Fruit fly (Drosophila melanogaster): Measurements from ENCODE around the gene CG6276.
A peak's percentile ranks its signal among the peaks of the same experiment; 100 is the strongest.

The CG6276 gene

dm6 chr3R:15309924-15310323 lies 9.9 kb downstream of the CG6276 start, which contains the start of gene Tm2:
Gene Tm2, plus strand, starts transcription at chr3R:15310193.
- TF ChIP-seq Pif1A (GFP tag; optimal IDR thresholded peaks at IDR 0.05) (no peak), Ets98B (GFP tag; IDR thresholded peaks at IDR 0.05) (no peak), Snoo (tag; optimal IDR thresholded peaks at IDR 0.05) (no peak), CG10348 (GFP tag; IDR thresholded peaks at IDR 0.05) (no peak), CG9948 (tag; optimal IDR thresholded peaks at IDR 0.05) (no peak), CG15710 (tag; optimal IDR thresholded peaks at IDR 0.05) (no peak), fd96Ca (GFP tag; IDR thresholded peaks at IDR 0.05) (no peak), D1 (tag; optimal IDR thresholded peaks at IDR 0.05) (no peak)

dm6 chr3R:15305246-15305645 lies 14.6 kb downstream of the CG6276 start:
- TF ChIP-seq EcR (GFP tag; optimal IDR thresholded peaks at IDR 0.05): no peak
- TF ChIP-seq CG8159 (tag; optimal IDR thresholded peaks at IDR 0.05): no peak
- no peak for TF ChIP-seq Pif1B (GFP tag; optimal IDR thresholded peaks at IDR 0.05)
- TF ChIP-seq fd96Ca (GFP tag; IDR thresholded peaks at IDR 0.05): no peak
- no peak for TF ChIP-seq CG12605 (GFP tag; IDR thresholded peaks at IDR 0.05)
- no peak for TF ChIP-seq CG9948 (tag; optimal IDR thresholded peaks at IDR 0.05)
- TF ChIP-seq CG32121 (GFP tag; IDR thresholded peaks at IDR 0.05): no peak
- TF ChIP-seq D1 (tag; optimal IDR thresholded peaks at IDR 0.05): no peak
- no peak for TF ChIP-seq CG10348 (GFP tag; IDR thresholded peaks at IDR 0.05)
- no peak for TF ChIP-seq Ets98B (GFP tag; IDR thresholded peaks at IDR 0.05)
- TF ChIP-seq gl (tag; optimal IDR thresholded peaks at IDR 0.05): no peak
- TF ChIP-seq CG15710 (tag; optimal IDR thresholded peaks at IDR 0.05): no peak
- TF ChIP-seq Snoo (tag; optimal IDR thresholded peaks at IDR 0.05): no peak
- TF ChIP-seq CG17806 (tag; optimal IDR thresholded peaks at IDR 0.05): no peak

dm6 chr3R:15297904-15298303 lies 22.0 kb downstream of the CG6276 start:
- no peak for TF ChIP-seq Snoo (tag; optimal IDR thresholded peaks at IDR 0.05)
- TF ChIP-seq CG34367 (tag; optimal IDR thresholded peaks at IDR 0.05): no peak
- TF ChIP-seq Pif1B (GFP tag; optimal IDR thresholded peaks at IDR 0.05): no peak
- no peak for TF ChIP-seq Pif1A (GFP tag; optimal IDR thresholded peaks at IDR 0.05)
- TF ChIP-seq CG14655 (GFP tag; optimal IDR thresholded peaks at IDR 0.05): no peak
- no peak for TF ChIP-seq CG4496 (GFP tag; IDR thresholded peaks at IDR 0.05)

- no peak for TF ChIP-seq EcR (GFP tag; optimal IDR thresholded peaks at IDR 0.05)
- TF ChIP-seq Snoo (tag; optimal IDR thresholded peaks at IDR 0.05): no peak
- TF ChIP-seq CG10348 (GFP tag; IDR thresholded peaks at IDR 0.05): no peak
- TF ChIP-seq rn (GFP tag; IDR thresholded peaks at IDR 0.05): no peak
- no peak for TF ChIP-seq CG17806 (tag; optimal IDR thresholded peaks at IDR 0.05)
- no peak for TF ChIP-seq Pif1B (GFP tag; optimal IDR thresholded peaks at IDR 0.05)
- TF ChIP-seq CG34367 (tag; optimal IDR thresholded peaks at IDR 0.05): no peak
- TF ChIP-seq Ets98B (GFP tag; IDR thresholded peaks at IDR 0.05): no peak
Measured at dm6 chr3R:15293878-15294350, 26.0 kb downstream of the CG6276 start.

dm6 chr3R:15293005-15293877 lies 26.6 kb downstream of the CG6276 start:
- TF ChIP-seq CG4496 (GFP tag; IDR thresholded peaks at IDR 0.05) (no peak), CG14655 (GFP tag; optimal IDR thresholded peaks at IDR 0.05) (no peak), CG12605 (GFP tag; IDR thresholded peaks at IDR 0.05) (0 out of 2 replicates have a peak, but pooled peaks have one; percentile 31), Pif1B (GFP tag; optimal IDR thresholded peaks at IDR 0.05) (no peak), fd96Ca (GFP tag; IDR thresholded peaks at IDR 0.05) (peak; percentile 16; the same call in 1 of the 3 replicates), Pif1A (GFP tag; optimal IDR thresholded peaks at IDR 0.05) (peak; percentile 29), Snoo (tag; optimal IDR thresholded peaks at IDR 0.05) (peak; percentile 52), CG8301 (tag; optimal IDR thresholded peaks at IDR 0.05) (no peak), CG13204 (GFP tag; optimal IDR thresholded peaks at IDR 0.05) (no peak), CG9948 (tag; optimal IDR thresholded peaks at IDR 0.05) (no peak), CG32121 (GFP tag; IDR thresholded peaks at IDR 0.05) (no peak), rn (GFP tag; IDR thresholded peaks at IDR 0.05) (no peak)

- no peak for TF ChIP-seq CG8301 (tag; optimal IDR thresholded peaks at IDR 0.05)
- no peak for TF ChIP-seq Pif1A (GFP tag; optimal IDR thresholded peaks at IDR 0.05)
- no peak for TF ChIP-seq CG13204 (GFP tag; optimal IDR thresholded peaks at IDR 0.05)
- TF ChIP-seq CG4496 (GFP tag; IDR thresholded peaks at IDR 0.05): no peak
- TF ChIP-seq CG17806 (tag; optimal IDR thresholded peaks at IDR 0.05): no peak
- TF ChIP-seq CG14655 (GFP tag; optimal IDR thresholded peaks at IDR 0.05): no peak
- no peak for TF ChIP-seq EcR (GFP tag; optimal IDR thresholded peaks at IDR 0.05)
- no peak for TF ChIP-seq gl (tag; optimal IDR thresholded peaks at IDR 0.05)
- TF ChIP-seq rn (GFP tag; IDR thresholded peaks at IDR 0.05): no peak
- TF ChIP-seq CG8159 (tag; optimal IDR thresholded peaks at IDR 0.05): no peak
- no peak for TF ChIP-seq D1 (tag; optimal IDR thresholded peaks at IDR 0.05)
- no peak for TF ChIP-seq CG32121 (GFP tag; IDR thresholded peaks at IDR 0.05)
- TF ChIP-seq fd96Ca (GFP tag; IDR thresholded peaks at IDR 0.05): no peak
- TF ChIP-seq CG9948 (tag; optimal IDR thresholded peaks at IDR 0.05): no peak
- no peak for TF ChIP-seq Pif1B (GFP tag; optimal IDR thresholded peaks at IDR 0.05)
- no peak for TF ChIP-seq CG12605 (GFP tag; IDR thresholded peaks at IDR 0.05)
- no peak for TF ChIP-seq CG34367 (tag; optimal IDR thresholded peaks at IDR 0.05)
- TF ChIP-seq CG10348 (GFP tag; IDR thresholded peaks at IDR 0.05): no peak
- TF ChIP-seq CG15710 (tag; optimal IDR thresholded peaks at IDR 0.05): no peak
Measured at dm6 chr3R:15292241-15293004, 27.4 kb downstream of the CG6276 start.

Measured in whole organism, pupa.